Worm (Caenorhabditis elegans): ENCODE results near the gene ZC8.6.
A peak's percentile ranks its signal among the peaks of the same experiment; 100 is the strongest.

The ZC8.6 gene

DNA sequence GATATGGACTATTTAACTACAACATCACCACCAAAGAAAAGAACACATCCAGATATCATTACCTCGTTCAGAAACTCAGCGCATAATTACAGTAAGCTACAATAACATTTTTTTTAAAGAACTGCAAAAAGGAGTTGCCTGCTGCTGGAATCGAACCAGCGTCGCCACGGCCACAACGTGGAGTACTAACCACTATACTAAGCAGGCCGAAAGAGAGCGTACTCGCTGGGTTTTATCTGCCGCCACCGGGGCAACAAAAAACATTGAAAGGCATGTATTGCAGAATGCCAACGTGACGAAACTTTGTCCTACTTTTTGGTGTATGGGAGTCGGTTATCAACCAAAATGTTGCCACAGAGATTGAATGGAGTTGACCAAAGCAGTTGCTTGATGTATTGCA is 25.3 kb upstream of the ZC8.6 start (continued):
- no peak; the same call in 1 of the 2 replicates for TF ChIP-seq aptf-3 (GFP tag; IDR thresholded peaks at IDR 0.05)
- no peak for TF ChIP-seq mcd-1 (GFP tag; IDR thresholded peaks at IDR 0.05)
- TF ChIP-seq cebp-1 (GFP tag; IDR thresholded peaks at IDR 0.05): peak; percentile 42; the same call in 1 of the 2 replicates
- no peak for TF ChIP-seq cebp-1 (tag; optimal IDR thresholded peaks at IDR 0.05)
- TF ChIP-seq F57A8.1 (GFP tag; optimal IDR thresholded peaks at IDR 0.05): peak; percentile 53
- no peak for TF ChIP-seq F57C9.4 (tag; optimal IDR thresholded peaks at IDR 0.05)
- peak; percentile 30 for TF ChIP-seq gei-17 (GFP tag; optimal IDR thresholded peaks at IDR 0.05)
- TF ChIP-seq ztf-28 (GFP tag; IDR thresholded peaks at IDR 0.05): peak; percentile 91
- no peak for TF ChIP-seq dpff-1 (tag; optimal IDR thresholded peaks at IDR 0.05)
- TF ChIP-seq unc-130 (GFP tag; optimal IDR thresholded peaks at IDR 0.05): no peak
- no peak for TF ChIP-seq hlh-26 (GFP tag; conservative IDR thresholded peaks at IDR 0.05)
- peak; percentile 81 for TF ChIP-seq egl-44 (GFP tag; IDR thresholded peaks at IDR 0.05)
- TF ChIP-seq nfya-2 (GFP tag; IDR thresholded peaks at IDR 0.05): no peak
- no peak for TF ChIP-seq ceh-58 (GFP tag; IDR thresholded peaks at IDR 0.05)
- TF ChIP-seq snpc-1.3 (tag; optimal IDR thresholded peaks at IDR 0.05; ENCODE audit: insufficient read depth): peak; percentile 70
- TF ChIP-seq F52B5.7 (tag; optimal IDR thresholded peaks at IDR 0.05): peak; percentile 70
- peak; percentile 43 for TF ChIP-seq fkh-3 (tag; optimal IDR thresholded peaks at IDR 0.05)
- TF ChIP-seq bed-1 (GFP tag; IDR thresholded peaks at IDR 0.05): no peak
- 0 out of 2 replicates have a peak, but pooled peaks have one; percentile 39 for TF ChIP-seq Y53F4B.3 (GFP tag; IDR thresholded peaks at IDR 0.05)
- TF ChIP-seq F37B4.10 (GFP tag; IDR thresholded peaks at IDR 0.05): no peak
- no peak for TF ChIP-seq hsf-1 (GFP tag; IDR thresholded peaks at IDR 0.05)
- TF ChIP-seq F10E7.11 (tag; optimal IDR thresholded peaks at IDR 0.05): no peak
- peak; percentile 90 for TF ChIP-seq pbrm-1 (GFP tag; IDR thresholded peaks at IDR 0.05)
- TF ChIP-seq T26A5.8 (tag; optimal IDR thresholded peaks at IDR 0.05): peak; percentile 14
- no peak for TF ChIP-seq sdz-38 (tag; optimal IDR thresholded peaks at IDR 0.05)
- TF ChIP-seq hmg-1.2 (GFP tag; IDR thresholded peaks at IDR 0.05): peak; percentile 83
- TF ChIP-seq zfh-2 (GFP tag; conservative IDR thresholded peaks at IDR 0.05): 0 out of 2 replicates have a peak, but pooled peaks have one; percentile 18
- peak; percentile 84 for TF ChIP-seq D2030.7 (GFP tag; IDR thresholded peaks at IDR 0.05)
- no peak for TF ChIP-seq madf-8 (GFP tag; conservative IDR thresholded peaks at IDR 0.05)
- peak; percentile 14 for TF ChIP-seq snpc-3.4 (tag; optimal IDR thresholded peaks at IDR 0.05)
- TF ChIP-seq attf-3 (GFP tag; conservative IDR thresholded peaks at IDR 0.05): 0 out of 2 replicates have a peak, but pooled peaks have one; percentile 25
- TF ChIP-seq ceh-27 (GFP tag; optimal IDR thresholded peaks at IDR 0.05): peak; percentile 58
- TF ChIP-seq B0261.1 (tag; optimal IDR thresholded peaks at IDR 0.05): peak; percentile 96
- no peak for TF ChIP-seq nhr-80 (tag; optimal IDR thresholded peaks at IDR 0.05)
- TF ChIP-seq ztf-25 (GFP tag; IDR thresholded peaks at IDR 0.05): peak; percentile 82; the same call in 1 of the 2 replicates
- no peak for TF ChIP-seq Y67H2A.10 (GFP tag; conservative IDR thresholded peaks at IDR 0.05)
- TF ChIP-seq efl-1 (GFP tag; optimal IDR thresholded peaks at IDR 0.05): no peak

- TF ChIP-seq lin-54 (GFP tag; optimal IDR thresholded peaks at IDR 0.05): no peak
- TF ChIP-seq ccch-3 (GFP tag; optimal IDR thresholded peaks at IDR 0.05): no peak
Observed at ce11 chrX:5020996-5021395, 23.6 kb upstream of the ZC8.6 start, which contains the start of gene ZC449.2. Gene ZC449.2, plus strand, starts transcription at chrX:5021285.

All from whole organism, young adult.